Worm (Caenorhabditis elegans): ENCODE results near the gene snap-29.

ce11 chrIII:8786077-8786476 is 10.0 kb downstream of the snap-29 start, which contains the start of gene K02D10.8:
- TF ChIP-seq lin-39 (tag; optimal IDR thresholded peaks at IDR 0.05) (no peak), elt-3 (tag; optimal IDR thresholded peaks at IDR 0.05) (no peak), ztf-11 (tag; optimal IDR thresholded peaks at IDR 0.05) (no peak), ceh-16 (tag; optimal IDR thresholded peaks at IDR 0.05) (no peak), ama-1 (optimal IDR thresholded peaks at IDR 0.05) (no peak), nhr-129 (tag; optimal IDR thresholded peaks at IDR 0.05) (no peak), fos-1 (tag; optimal IDR thresholded peaks at IDR 0.05) (no peak), nhr-11 (tag; optimal IDR thresholded peaks at IDR 0.05) (no peak), egl-27 (tag; optimal IDR thresholded peaks at IDR 0.05) (no peak), unc-55 (GFP tag; optimal IDR thresholded peaks at IDR 0.05) (no peak)
